Fruit fly (Drosophila melanogaster) ovary, adult (tissue): ENCODE measurements around the gene CG32719.

Experiments used
- CG17801 ChIP-seq: fragments of 200-800 bp; optimal IDR thresholded peaks from 2 replicates; lab custom pipeline; 2019; ENCODE audit warnings: missing biosample characterization, mild to moderate bottlenecking, missing genetic modification characterization, moderate library complexity; ENCODE audit not compliant: partially characterized antibody

Gene CG32719

dm6 chrX:7547892-7548291 is at the start of gene CG32719:
CG32719 (minus strand) TSS chrX:7547992.
- TF ChIP-seq CG17801 (GFP tag; lab: Kevin White, UChicago), result no peak

dm6 chrX:7593051-7593450 is 45.3 kb upstream of the CG32719 start:
- TF ChIP-seq CG17801 (GFP tag; lab: Kevin White, UChicago), result no peak

dm6 chrX:7586031-7586430 is 38.2 kb upstream of the CG32719 start, which contains the start of gene CG12689:
CG12689 (minus strand) TSS chrX:7586131.
- no peak for TF ChIP-seq CG17801 (GFP tag; lab: Kevin White, UChicago)

dm6 chrX:7581165-7581786 is 33.5 kb upstream of the CG32719 start:
- TF ChIP-seq CG17801 (GFP tag; lab: Kevin White, UChicago), result peak; percentile 35

dm6 chrX:7579810-7580209 is 32.0 kb upstream of the CG32719 start:
- no peak for TF ChIP-seq CG17801 (GFP tag; lab: Kevin White, UChicago)

- no peak for TF ChIP-seq CG17801 (GFP tag; lab: Kevin White, UChicago)
Observed at dm6 chrX:7579023-7579422, 31.2 kb upstream of the CG32719 start.

dm6 chrX:7573990-7574389 is 26.2 kb upstream of the CG32719 start, which contains the start of gene CG11369:
CG11369 (plus strand) TSS chrX:7574290.
- TF ChIP-seq CG17801 (GFP tag; lab: Kevin White, UChicago), result no peak

- TF ChIP-seq CG17801 (GFP tag; lab: Kevin White, UChicago), result no peak
Observed at dm6 chrX:7571200-7571599, 23.4 kb upstream of the CG32719 start.

dm6 chrX:7569708-7570107 is 21.9 kb upstream of the CG32719 start:
- no peak for TF ChIP-seq CG17801 (GFP tag; lab: Kevin White, UChicago)

dm6 chrX:7568320-7568719 is 20.5 kb upstream of the CG32719 start:
- no peak for TF ChIP-seq CG17801 (GFP tag; lab: Kevin White, UChicago)

- peak; percentile 67 for TF ChIP-seq CG17801 (GFP tag; lab: Kevin White, UChicago)
Observed at dm6 chrX:7562622-7563021, 14.8 kb upstream of the CG32719 start.

- TF ChIP-seq CG17801 (GFP tag; lab: Kevin White, UChicago), result no peak
Observed at dm6 chrX:7560720-7561119, 12.9 kb upstream of the CG32719 start.

dm6 chrX:7559913-7560312 is 12.1 kb upstream of the CG32719 start:
- TF ChIP-seq CG17801 (GFP tag; lab: Kevin White, UChicago), result no peak

- no peak for TF ChIP-seq CG17801 (GFP tag; lab: Kevin White, UChicago)
Observed at dm6 chrX:7558646-7559045, 10.9 kb upstream of the CG32719 start.

- no peak for TF ChIP-seq CG17801 (GFP tag; lab: Kevin White, UChicago)
Observed at dm6 chrX:7557652-7558051, 9.9 kb upstream of the CG32719 start.

dm6 chrX:7556270-7556669 is 8.5 kb upstream of the CG32719 start:
- no peak for TF ChIP-seq CG17801 (GFP tag; lab: Kevin White, UChicago)

dm6 chrX:7553446-7553845 is 5.7 kb upstream of the CG32719 start:
- no peak for TF ChIP-seq CG17801 (GFP tag; lab: Kevin White, UChicago)
